Worm (Caenorhabditis elegans) whole organism, L4/young adult: ENCODE results near the gene B0228.7.

Experiments
- W03F9.2 ChIP-seq: fragments of 150-350 bp; optimal IDR thresholded peaks from 2 replicates; lab custom pipeline; 2014; ENCODE audit warnings: missing biosample characterization, missing genetic modification characterization
- dao-5 ChIP-seq: sonication (generic microtip); optimal IDR thresholded peaks from 2 replicates; lab custom pipeline; 2016; ENCODE audit warnings: missing genotype, missing genetic modification characterization, moderate library complexity, missing compliant biosample characterization
- him-1 ChIP-seq: sonication (generic microtip); optimal IDR thresholded peaks from 2 replicates; lab custom pipeline; 2016; ENCODE audit warnings: missing genotype, missing genetic modification reagents, missing genetic modification characterization, missing compliant biosample characterization

- TF ChIP-seq him-1 (tag; lab: Kevin White, UChicago) = no peak
- no peak for TF ChIP-seq dao-5 (tag; lab: Kevin White, UChicago)
- TF ChIP-seq W03F9.2 = no peak
These were observed 3.7 kb downstream of the B0228.7 start, which contains the start of the genes B0228.6 and B0228.1 for ce11 chrII:7755116-7755571.
